Worm (Caenorhabditis elegans): ENCODE data around the gene zzz-1.

zzz-1 gene

ce11 chrV:10924731-10925130, 15.8 kb upstream of the zzz-1 start, which contains the start of gene F58B4.6:
Gene F58B4.6, plus strand, starts transcription at chrV:10925031.
- TF ChIP-seq nhr-47 (tag; optimal IDR thresholded peaks at IDR 0.05), result peak; percentile 20
- TF ChIP-seq pax-3 (tag; optimal IDR thresholded peaks at IDR 0.05), result peak; percentile 17
- no peak for TF ChIP-seq dpl-1 (GFP tag; optimal IDR thresholded peaks at IDR 0.05)
- peak; percentile 12 for TF ChIP-seq nhr-71 (tag; optimal IDR thresholded peaks at IDR 0.05)
- no peak for TF ChIP-seq unc-86 (tag; optimal IDR thresholded peaks at IDR 0.05)
- peak; percentile 71 for TF ChIP-seq fkh-8 (tag; optimal IDR thresholded peaks at IDR 0.05)

- no peak for TF ChIP-seq dpl-1 (GFP tag; optimal IDR thresholded peaks at IDR 0.05)
- no peak for TF ChIP-seq isw-1 (GFP tag; IDR thresholded peaks at IDR 0.05)
- TF ChIP-seq ztf-4 (tag; optimal IDR thresholded peaks at IDR 0.05), result no peak
- no peak for TF ChIP-seq ces-1 (GFP tag; optimal IDR thresholded peaks at IDR 0.05)
- no peak for TF ChIP-seq tlp-1 (tag; optimal IDR thresholded peaks at IDR 0.05)
- no peak for TF ChIP-seq ceh-8 (GFP tag; optimal IDR thresholded peaks at IDR 0.05)
- no peak for TF ChIP-seq snpc-4 (tag; optimal IDR thresholded peaks at IDR 0.05)
- TF ChIP-seq aha-1 (tag; optimal IDR thresholded peaks at IDR 0.05), result no peak
- no peak for TF ChIP-seq dsc-1 (tag; optimal IDR thresholded peaks at IDR 0.05)
- no peak for TF ChIP-seq rnt-1 (tag; optimal IDR thresholded peaks at IDR 0.05)
Observed at ce11 chrV:10923229-10923628, 14.3 kb upstream of the zzz-1 start, which contains the start of gene F58B4.7. Gene F58B4.7, minus strand, starts transcription at chrV:10923329.

ce11 chrV:10921747-10922146, 12.8 kb upstream of the zzz-1 start, which contains the start of gene nas-31:
Gene nas-31, minus strand, starts transcription at chrV:10921847.
- no peak for TF ChIP-seq sox-4 (tag; optimal IDR thresholded peaks at IDR 0.05)
- TF ChIP-seq egl-13 (tag; optimal IDR thresholded peaks at IDR 0.05), result no peak
- TF ChIP-seq ceh-63 (GFP tag; optimal IDR thresholded peaks at IDR 0.05), result no peak
- no peak for TF ChIP-seq nhr-84 (tag; optimal IDR thresholded peaks at IDR 0.05)
- TF ChIP-seq ztf-11 (tag; optimal IDR thresholded peaks at IDR 0.05), result no peak
- TF ChIP-seq dsc-1 (tag; optimal IDR thresholded peaks at IDR 0.05), result no peak
- no peak for TF ChIP-seq ets-5 (GFP tag; IDR thresholded peaks at IDR 0.05)
- TF ChIP-seq swsn-7 (tag; optimal IDR thresholded peaks at IDR 0.05), result no peak
- no peak for TF ChIP-seq C04F5.9 (tag; optimal IDR thresholded peaks at IDR 0.05)

ce11 chrV:10918373-10918772, 9.4 kb upstream of the zzz-1 start, which contains the start of gene F58B4.2:
Gene F58B4.2, minus strand, starts transcription at chrV:10918473.
- TF ChIP-seq unc-98 (GFP tag; IDR thresholded peaks at IDR 0.05), result no peak
- TF ChIP-seq ceh-88 (GFP tag; IDR thresholded peaks at IDR 0.05), result no peak
- no peak for TF ChIP-seq nhr-71 (tag; optimal IDR thresholded peaks at IDR 0.05)
- TF ChIP-seq mef-2 (tag; optimal IDR thresholded peaks at IDR 0.05), result no peak
- no peak for TF ChIP-seq lsy-2 (tag; optimal IDR thresholded peaks at IDR 0.05)
- TF ChIP-seq dpl-1 (GFP tag; optimal IDR thresholded peaks at IDR 0.05), result no peak
- no peak for TF ChIP-seq ztf-11 (tag; optimal IDR thresholded peaks at IDR 0.05)
- no peak for TF ChIP-seq hlh-4 (tag; optimal IDR thresholded peaks at IDR 0.05)
- TF ChIP-seq elt-2 (tag; optimal IDR thresholded peaks at IDR 0.05), result no peak
- TF ChIP-seq unc-130 (tag; optimal IDR thresholded peaks at IDR 0.05), result no peak
- TF ChIP-seq nhr-76 (tag; optimal IDR thresholded peaks at IDR 0.05), result no peak
- TF ChIP-seq vab-15 (tag; optimal IDR thresholded peaks at IDR 0.05), result no peak
- TF ChIP-seq skn-1 (tag; optimal IDR thresholded peaks at IDR 0.05), result no peak
- TF ChIP-seq hpl-2 (GFP tag; optimal IDR thresholded peaks at IDR 0.05), result no peak

ce11 chrV:10915922-10916321, 7.0 kb upstream of the zzz-1 start:
- TF ChIP-seq rnt-1 (tag; optimal IDR thresholded peaks at IDR 0.05), result peak; percentile 44
- TF ChIP-seq lsy-2 (tag; optimal IDR thresholded peaks at IDR 0.05), result peak in 1 of 2 experiments; percentile 36
- TF ChIP-seq lin-39 (tag; optimal IDR thresholded peaks at IDR 0.05), result no peak
- no peak for TF ChIP-seq Y116A8C.19 (tag; optimal IDR thresholded peaks at IDR 0.05; ENCODE audit: borderline replicate concordance)
- TF ChIP-seq lin-14 (GFP tag; optimal IDR thresholded peaks at IDR 0.05), result peak; percentile 54
- TF ChIP-seq nhr-20 (tag; optimal IDR thresholded peaks at IDR 0.05), result peak; percentile 19
- TF ChIP-seq ztf-4 (tag; optimal IDR thresholded peaks at IDR 0.05), result no peak
- peak; percentile 53 for TF ChIP-seq nhr-71 (tag; optimal IDR thresholded peaks at IDR 0.05)

All from whole organism, L1 larva.